Fruit fly (Drosophila melanogaster): Measurements from ENCODE around the gene CG10681.

The CG10681 gene

DNA sequence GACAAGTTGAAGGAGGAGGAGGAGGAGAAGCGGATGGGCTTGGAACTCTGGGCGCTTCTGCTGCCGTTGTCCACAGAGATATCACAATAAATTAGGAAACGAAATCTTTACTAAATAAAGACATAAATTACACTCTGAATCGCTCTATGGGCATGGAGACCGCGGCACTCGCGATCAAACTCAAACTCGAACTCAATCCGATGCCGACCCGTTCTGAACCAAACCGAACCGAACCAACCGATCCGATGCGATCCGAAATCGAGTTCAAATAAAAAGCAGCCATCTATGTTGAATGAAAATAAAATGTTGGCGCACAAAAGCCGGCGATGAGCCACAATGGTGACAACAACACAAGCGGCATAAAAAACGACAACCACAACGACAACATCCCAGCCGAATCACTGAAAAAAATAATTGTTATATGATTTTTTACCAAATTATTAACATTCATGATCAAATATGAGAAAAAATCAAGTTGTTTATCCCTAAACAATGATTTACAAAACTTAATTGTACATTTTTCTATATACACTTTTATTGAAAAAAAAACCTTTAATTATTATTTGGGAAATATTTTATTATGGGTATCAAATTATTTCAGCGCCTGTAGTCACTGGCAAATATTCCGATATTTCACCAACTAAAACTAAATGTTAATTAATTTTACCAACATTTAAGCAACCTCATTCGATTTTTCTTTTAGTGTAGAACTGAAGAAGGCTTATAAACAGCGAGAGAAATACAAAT, 44.2 kb upstream of the CG10681 start (continued):
- peak; percentile 88 for TF ChIP-seq nerfin-1 (tag; optimal IDR thresholded peaks at IDR 0.05)
- TF ChIP-seq Xbp1 (GFP tag; optimal IDR thresholded peaks at IDR 0.05): peak; percentile 79
- peak; percentile 85 for TF ChIP-seq CG10209 (GFP tag; optimal IDR thresholded peaks at IDR 0.05)
- no peak for TF ChIP-seq Bgb (GFP tag; IDR thresholded peaks at IDR 0.05; ENCODE audit: partially characterized antibody)
- TF ChIP-seq Mad (GFP tag; optimal IDR thresholded peaks at IDR 0.05): peak; percentile 43
- TF ChIP-seq CoRest (tag; optimal IDR thresholded peaks at IDR 0.05): peak; percentile 92
- TF ChIP-seq knrl (GFP tag; IDR thresholded peaks at IDR 0.05; ENCODE audit: partially characterized antibody): no peak
- peak in 1 of 3 experiments; percentile 97 for TF ChIP-seq lola (GFP tag; optimal IDR thresholded peaks at IDR 0.05)
- no peak for TF ChIP-seq nom (GFP tag; optimal IDR thresholded peaks at IDR 0.05)
- no peak for TF ChIP-seq CG7987 (GFP tag; optimal IDR thresholded peaks at IDR 0.05)
- TF ChIP-seq CG8924 (tag; optimal IDR thresholded peaks at IDR 0.05): peak; percentile 91
- no peak for TF ChIP-seq CG18011 (GFP tag; optimal IDR thresholded peaks at IDR 0.05)
- TF ChIP-seq CG9797 (GFP tag; optimal IDR thresholded peaks at IDR 0.05): no peak
- peak; percentile 14 for TF ChIP-seq CG8944 (GFP tag; optimal IDR thresholded peaks at IDR 0.05)
- no peak for TF ChIP-seq aop (GFP tag; IDR thresholded peaks at IDR 0.05)
- TF ChIP-seq CG13894 (tag; optimal IDR thresholded peaks at IDR 0.05): no peak
- TF ChIP-seq CG6254 (GFP tag; optimal IDR thresholded peaks at IDR 0.05): peak; percentile 80
- peak; percentile 48 for TF ChIP-seq CG12219 (GFP tag; optimal IDR thresholded peaks at IDR 0.05)
- TF ChIP-seq psq (GFP tag; optimal IDR thresholded peaks at IDR 0.05): peak; percentile 41
- peak; percentile 53 for TF ChIP-seq CG8290 (GFP tag; optimal IDR thresholded peaks at IDR 0.05)
- TF ChIP-seq CG8290 (tag; optimal IDR thresholded peaks at IDR 0.05): no peak
- TF ChIP-seq CG10147 (GFP tag; optimal IDR thresholded peaks at IDR 0.05): no peak
- peak; percentile 69 for TF ChIP-seq Camta (GFP tag; optimal IDR thresholded peaks at IDR 0.05)
- TF ChIP-seq pb (GFP tag; optimal IDR thresholded peaks at IDR 0.05): no peak
- peak; percentile 70 for TF ChIP-seq CG2875 (GFP tag; optimal IDR thresholded peaks at IDR 0.05)
- no peak for TF ChIP-seq inv (GFP tag; IDR thresholded peaks at IDR 0.05; ENCODE audit: partially characterized antibody)
- TF ChIP-seq Eip74EF (GFP tag; optimal IDR thresholded peaks at IDR 0.05): peak in 1 of 2 experiments; percentile 87
- TF ChIP-seq Side (GFP tag; optimal IDR thresholded peaks at IDR 0.05): peak; percentile 36
- no peak for TF ChIP-seq Adf1 (GFP tag; IDR thresholded peaks at IDR 0.05)
- TF ChIP-seq dmrt99B (tag; optimal IDR thresholded peaks at IDR 0.05): peak; percentile 90
- TF ChIP-seq pfk (GFP tag; optimal IDR thresholded peaks at IDR 0.05): no peak
- TF ChIP-seq CG13123 (GFP tag; optimal IDR thresholded peaks at IDR 0.05): peak; percentile 47
- TF ChIP-seq sim (GFP tag; IDR thresholded peaks at IDR 0.05): peak; percentile 47; the same call in 1 of the 2 replicates
- peak; percentile 45 for TF ChIP-seq jing (GFP tag; optimal IDR thresholded peaks at IDR 0.05)
- peak; percentile 58 for TF ChIP-seq CG12942 (GFP tag; optimal IDR thresholded peaks at IDR 0.05)
- no peak for TF ChIP-seq CG14965 (GFP tag; optimal IDR thresholded peaks at IDR 0.05; ENCODE audit: borderline replicate concordance)
- 0 out of 2 replicates have a peak, but pooled peaks have one; percentile 6 for TF ChIP-seq CG4360 (GFP tag; IDR thresholded peaks at IDR 0.05)
- no peak for TF ChIP-seq Dbx (GFP tag; IDR thresholded peaks at IDR 0.05)
- no peak for TF ChIP-seq CG16779 (GFP tag; IDR thresholded peaks at IDR 0.05)
- no peak for TF ChIP-seq Gsc (GFP tag; IDR thresholded peaks at IDR 0.05)
- peak; percentile 88 for TF ChIP-seq CG7556 (GFP tag; optimal IDR thresholded peaks at IDR 0.05)
- no peak for TF ChIP-seq NFAT (GFP tag; IDR thresholded peaks at IDR 0.05)
- TF ChIP-seq al (GFP tag; IDR thresholded peaks at IDR 0.05): peak; percentile 38; the same call in 1 of the 2 replicates
- peak; percentile 71 for TF ChIP-seq org-1 (GFP tag; optimal IDR thresholded peaks at IDR 0.05)
- TF ChIP-seq pan (optimal IDR thresholded peaks at IDR 0.05): no peak
- TF ChIP-seq pan (GFP tag; optimal IDR thresholded peaks at IDR 0.05 in 1 of 2, IDR thresholded peaks at IDR 0.05 in 1 of 2): no peak
- TF ChIP-seq Six4 (GFP tag; optimal IDR thresholded peaks at IDR 0.05): peak; percentile 88
- TF ChIP-seq cg (GFP tag; optimal IDR thresholded peaks at IDR 0.05): no peak
- no peak for TF ChIP-seq stc (GFP tag; IDR thresholded peaks at IDR 0.05)
